Worm (Caenorhabditis elegans): ENCODE results near the gene nhr-90.

ce11 chrV:587818-588217 is 22.5 kb upstream of the nhr-90 start, which contains the start of gene K06H6.1:
- no peak for TF ChIP-seq nhr-12 (tag; optimal IDR thresholded peaks at IDR 0.05)
- no peak for TF ChIP-seq snpc-4 (tag; optimal IDR thresholded peaks at IDR 0.05)
- no peak for TF ChIP-seq nhr-237 (tag; optimal IDR thresholded peaks at IDR 0.05)
- TF ChIP-seq nhr-6 (tag; optimal IDR thresholded peaks at IDR 0.05): no peak
- TF ChIP-seq blmp-1 (tag; optimal IDR thresholded peaks at IDR 0.05; ENCODE audit: insufficient read depth): no peak
- TF ChIP-seq mdl-1 (tag; optimal IDR thresholded peaks at IDR 0.05): no peak
- no peak for TF ChIP-seq C34F6.9 (tag; optimal IDR thresholded peaks at IDR 0.05)
- TF ChIP-seq ama-1 (optimal IDR thresholded peaks at IDR 0.05): no peak
- no peak for TF ChIP-seq ZK546.5 (tag; optimal IDR thresholded peaks at IDR 0.05)

All from whole organism, L2 larva.